Worm (Caenorhabditis elegans) whole organism, mixed stage, embryonic: ENCODE results near the gene set-15.
A peak's percentile ranks its signal among the peaks of the same experiment; 100 is the strongest.

Source experiments
- M03D4.4 ChIP-seq: sonication (generic microtip); optimal IDR thresholded peaks from 2 replicates; lab custom pipeline; 2017; ENCODE audit warnings: mild to moderate bottlenecking, missing genetic modification characterization, missing compliant biosample characterization
- blmp-1 ChIP-seq: fragments of 150-350 bp; optimal IDR thresholded peaks from 2 replicates; lab custom pipeline; 2014; ENCODE audit warnings: missing biosample characterization, missing genetic modification characterization
- ceh-39 ChIP-seq: fragments of 150-350 bp; optimal IDR thresholded peaks from 2 replicates; lab custom pipeline; 2014; ENCODE audit warnings: missing biosample characterization, missing genetic modification characterization
- ceh-43 ChIP-seq: fragments of 200-800 bp; sonication (Bioruptor generic); optimal IDR thresholded peaks from 2 replicates; lab custom pipeline; 2018; ENCODE audit warnings: mild to moderate bottlenecking, missing genetic modification characterization, moderate library complexity, missing compliant biosample characterization
- ceh-83 ChIP-seq: fragments of 200-800 bp; sonication (Bioruptor generic); optimal IDR thresholded peaks from 2 replicates; lab custom pipeline; 2018; ENCODE audit warnings: mild to moderate bottlenecking, missing genetic modification characterization, missing compliant biosample characterization
- ces-1 ChIP-seq: fragments of 150-350 bp; optimal IDR thresholded peaks from 2 replicates; lab custom pipeline; 2014; ENCODE audit warnings: missing biosample characterization, missing genetic modification reagents, missing genetic modification characterization
- cnd-1 ChIP-seq: fragments of 200-800 bp; sonication (Bioruptor generic); optimal IDR thresholded peaks from 2 replicates; lab custom pipeline; 2018; ENCODE audit warnings: mild to moderate bottlenecking, missing genetic modification characterization, missing compliant biosample characterization
- drap-1 ChIP-seq: fragments of 200-800 bp; sonication (Bioruptor generic); optimal IDR thresholded peaks from 3 replicates; lab custom pipeline; 2018; ENCODE audit warnings: mild to moderate bottlenecking, missing genetic modification characterization, missing compliant biosample characterization
- elt-3 ChIP-seq: fragments of 150-350 bp; optimal IDR thresholded peaks from 2 replicates; lab custom pipeline; 2014; ENCODE audit warnings: missing biosample characterization, missing genetic modification characterization
- flh-1 ChIP-seq: fragments of 200-800 bp; sonication (Bioruptor generic); optimal IDR thresholded peaks from 2 replicates; lab custom pipeline; 2018; ENCODE audit warnings: mild to moderate bottlenecking, missing genetic modification characterization, moderate library complexity, missing compliant biosample characterization
- ham-2 ChIP-seq: fragments of 200-800 bp; sonication (Bioruptor generic); optimal IDR thresholded peaks from 2 replicates; lab custom pipeline; 2018; ENCODE audit warnings: mild to moderate bottlenecking, missing genetic modification characterization, missing compliant biosample characterization
- hlh-1 ChIP-seq: fragments of 150-350 bp; optimal IDR thresholded peaks from 2 replicates; lab custom pipeline; 2014; ENCODE audit warnings: missing biosample characterization, missing genetic modification reagents, missing genetic modification characterization
- lin-13 ChIP-seq: fragments of 150-350 bp; optimal IDR thresholded peaks from 2 replicates; lab custom pipeline; 2014; ENCODE audit warnings: missing biosample characterization, missing genetic modification characterization
- lin-32 ChIP-seq: fragments of 200-800 bp; sonication (Bioruptor generic); optimal IDR thresholded peaks from 2 replicates; lab custom pipeline; 2018; ENCODE audit warnings: mild to moderate bottlenecking, missing genetic modification characterization, missing compliant biosample characterization
- lsy-2 ChIP-seq: fragments of 150-350 bp; optimal IDR thresholded peaks from 2 replicates; lab custom pipeline; 2014; ENCODE audit warnings: missing biosample characterization, missing genetic modification characterization
- mab-5 ChIP-seq: fragments of 150-350 bp; optimal IDR thresholded peaks from 2 replicates; lab custom pipeline; 2014; ENCODE audit warnings: missing biosample characterization, missing genetic modification characterization
- mep-1 ChIP-seq: fragments of 150-350 bp; optimal IDR thresholded peaks from 2 replicates; lab custom pipeline; 2017; ENCODE audit warnings: missing biosample characterization, missing genetic modification reagents, missing genetic modification characterization, inconsistent platforms
- mls-2 ChIP-seq: sonication (generic microtip); optimal IDR thresholded peaks from 2 replicates; lab custom pipeline; 2016; ENCODE audit warnings: mild to moderate bottlenecking, missing genetic modification characterization, moderate library complexity, missing compliant biosample characterization
- nhr-12 ChIP-seq: fragments of 150-350 bp; optimal IDR thresholded peaks from 2 replicates; lab custom pipeline; 2014; ENCODE audit warnings: missing biosample characterization, missing genetic modification characterization
- nhr-2 ChIP-seq: fragments of 150-350 bp; optimal IDR thresholded peaks from 2 replicates; lab custom pipeline; 2014; ENCODE audit warnings: missing biosample characterization, missing genetic modification characterization
- nhr-237 ChIP-seq: fragments of 150-350 bp; optimal IDR thresholded peaks from 2 replicates; lab custom pipeline; 2014; ENCODE audit warnings: missing biosample characterization, missing genetic modification characterization
- nhr-28 ChIP-seq: fragments of 150-350 bp; optimal IDR thresholded peaks from 2 replicates; lab custom pipeline; 2014; ENCODE audit warnings: missing biosample characterization, missing genetic modification characterization
- nhr-76 ChIP-seq: sonication (generic microtip); optimal IDR thresholded peaks from 2 replicates; lab custom pipeline; 2017; ENCODE audit warnings: missing biosample characterization, missing genetic modification characterization
- pha-4 ChIP-seq: fragments of 150-350 bp; optimal IDR thresholded peaks from 2 replicates; lab custom pipeline; 2018; ENCODE audit warnings: missing biosample characterization, missing genetic modification reagents, missing genetic modification characterization
- snpc-4 ChIP-seq: fragments of 150-350 bp; optimal IDR thresholded peaks from 2 replicates; lab custom pipeline; 2014; ENCODE audit warnings: missing biosample characterization, missing genetic modification characterization
- sptf-1 ChIP-seq: sonication (generic microtip); optimal IDR thresholded peaks from 2 replicates; lab custom pipeline; 2017; ENCODE audit warnings: mild to moderate bottlenecking, missing genetic modification characterization, moderate library complexity, missing compliant biosample characterization
- tbx-8 ChIP-seq: fragments of 200-800 bp; sonication (Bioruptor generic); optimal IDR thresholded peaks from 2 replicates; lab custom pipeline; 2018; ENCODE audit warnings: mild to moderate bottlenecking, missing genetic modification characterization, moderate library complexity, missing compliant biosample characterization
- unc-120 ChIP-seq: sonication (generic microtip); optimal IDR thresholded peaks from 2 replicates; lab custom pipeline; 2017; ENCODE audit warnings: missing genetic modification characterization, missing compliant biosample characterization; ENCODE audit not compliant: poor library complexity, severe bottlenecking
- unc-39 ChIP-seq: fragments of 150-350 bp; optimal IDR thresholded peaks from 2 replicates; lab custom pipeline; 2014; ENCODE audit warnings: missing biosample characterization, missing genetic modification characterization
- zip-8 ChIP-seq: fragments of 150-350 bp; optimal IDR thresholded peaks from 2 replicates; lab custom pipeline; 2014; ENCODE audit warnings: missing biosample characterization, missing genetic modification characterization
- ztf-11 ChIP-seq: fragments of 150-350 bp; optimal IDR thresholded peaks from 2 replicates; lab custom pipeline; 2014; ENCODE audit warnings: missing biosample characterization, missing genetic modification characterization

The set-15 gene

ce11 chrIV:4745422-4745821 is 34.6 kb downstream of the set-15 start, which contains the start of gene timm-17B.1:
timm-17B.1 (minus strand) TSS chrIV:4745492.
- TF ChIP-seq ces-1 (GFP tag; lab: Kevin White, UChicago) (peak; percentile 49), ham-2 (no peak), pha-4 (peak; percentile 1), nhr-12 (tag; lab: Kevin White, UChicago) (no peak), lin-13 (tag; lab: Kevin White, UChicago) (peak; percentile 68), mep-1 (tag; lab: Kevin White, UChicago) (peak; percentile 68), lsy-2 (tag; lab: Kevin White, UChicago) (peak; percentile 83), nhr-237 (tag; lab: Kevin White, UChicago) (peak; percentile 33), M03D4.4 (tag; lab: Kevin White, UChicago) (no peak)

ce11 chrIV:4744167-4744566 is 35.9 kb downstream of the set-15 start, which contains the start of gene hoe-1:
hoe-1 (minus strand) TSS chrIV:4744267.
- TF ChIP-seq lsy-2 (tag; lab: Kevin White, UChicago) (no peak), tbx-8 (GFP tag; lab: Kevin White, UChicago) (no peak), ztf-11 (no peak), sptf-1 (tag; lab: Kevin White, UChicago) (no peak), ceh-39 (tag; lab: Kevin White, UChicago) (no peak), mab-5 (no peak), nhr-2 (no peak), lin-32 (no peak)

ce11 chrIV:4742480-4742879 is 37.5 kb downstream of the set-15 start:
- no peak for TF ChIP-seq ceh-43 (GFP tag; lab: Kevin White, UChicago)
- TF ChIP-seq flh-1 (GFP tag; lab: Kevin White, UChicago): no peak
- no peak for TF ChIP-seq elt-3 (tag; lab: Kevin White, UChicago)
- TF ChIP-seq blmp-1: no peak
- no peak for TF ChIP-seq nhr-12 (tag; lab: Kevin White, UChicago)
- no peak for TF ChIP-seq zip-8 (tag; lab: Kevin White, UChicago)
- no peak for TF ChIP-seq ceh-83 (GFP tag; lab: Kevin White, UChicago)
- no peak for TF ChIP-seq ztf-11
- TF ChIP-seq, all 35 proteins: peak for 0

- no peak for TF ChIP-seq snpc-4 (tag; lab: Kevin White, UChicago)
- TF ChIP-seq ztf-11: no peak
- TF ChIP-seq nhr-28: no peak
- TF ChIP-seq mab-5: no peak
- TF ChIP-seq unc-39 (tag; lab: Kevin White, UChicago): no peak
- TF ChIP-seq ceh-83 (GFP tag; lab: Kevin White, UChicago): no peak
- no peak for TF ChIP-seq unc-120 (tag; lab: Kevin White, UChicago)
- TF ChIP-seq mep-1 (tag; lab: Kevin White, UChicago): no peak
- TF ChIP-seq ces-1 (GFP tag; lab: Kevin White, UChicago): no peak
- TF ChIP-seq mls-2 (tag; lab: Kevin White, UChicago): no peak
- TF ChIP-seq hlh-1 (tag; lab: Kevin White, UChicago): no peak
- no peak for TF ChIP-seq nhr-76 (tag; lab: Kevin White, UChicago)
- TF ChIP-seq drap-1 (GFP tag; lab: Kevin White, UChicago): no peak
- TF ChIP-seq, all 35 proteins: peak for 0
Measured at ce11 chrIV:4737258-4737657, 42.8 kb downstream of the set-15 start, which contains the start of gene fbxb-78. fbxb-78 (plus strand) TSS chrIV:4737558.

ce11 chrIV:4727935-4728334 is 52.1 kb downstream of the set-15 start:
- TF ChIP-seq ces-1 (GFP tag; lab: Kevin White, UChicago) (peak; percentile 36), lsy-2 (tag; lab: Kevin White, UChicago) (peak; percentile 94), ham-2 (peak; percentile 16), drap-1 (GFP tag; lab: Kevin White, UChicago) (peak; percentile 53), cnd-1 (tag; lab: Kevin White, UChicago) (peak; percentile 10), nhr-237 (tag; lab: Kevin White, UChicago) (peak; percentile 51), sptf-1 (tag; lab: Kevin White, UChicago) (peak; percentile 67)
